Worm (Caenorhabditis elegans) whole organism, mixed stage, embryonic: Measurements from ENCODE around the gene fbxa-151.

Experiments used
- M03D4.4 ChIP-seq: sonication (generic microtip); optimal IDR thresholded peaks from 2 replicates; lab custom pipeline; 2017; ENCODE audit warnings: mild to moderate bottlenecking, missing genetic modification characterization, missing compliant biosample characterization
- blmp-1 ChIP-seq: fragments of 150-350 bp; optimal IDR thresholded peaks from 2 replicates; lab custom pipeline; 2014; ENCODE audit warnings: missing biosample characterization, missing genetic modification characterization
- elt-1 ChIP-seq: sonication (generic microtip); optimal IDR thresholded peaks from 2 replicates; lab custom pipeline; 2017; ENCODE audit warnings: missing genetic modification characterization, mild to moderate bottlenecking, missing compliant biosample characterization, antibody characterized with exemption, moderate library complexity, borderline replicate concordance; ENCODE audit not compliant: insufficient read depth
- elt-3 ChIP-seq: fragments of 150-350 bp; optimal IDR thresholded peaks from 2 replicates; lab custom pipeline; 2014; ENCODE audit warnings: missing biosample characterization, missing genetic modification characterization
- mep-1 ChIP-seq: fragments of 150-350 bp; optimal IDR thresholded peaks from 2 replicates; lab custom pipeline; 2017; ENCODE audit warnings: missing biosample characterization, missing genetic modification reagents, missing genetic modification characterization, inconsistent platforms
- nhr-237 ChIP-seq: fragments of 150-350 bp; optimal IDR thresholded peaks from 2 replicates; lab custom pipeline; 2014; ENCODE audit warnings: missing biosample characterization, missing genetic modification characterization
- nhr-28 ChIP-seq: fragments of 150-350 bp; optimal IDR thresholded peaks from 2 replicates; lab custom pipeline; 2014; ENCODE audit warnings: missing biosample characterization, missing genetic modification characterization
- nhr-76 ChIP-seq: sonication (generic microtip); optimal IDR thresholded peaks from 2 replicates; lab custom pipeline; 2017; ENCODE audit warnings: missing biosample characterization, missing genetic modification characterization
- sem-2 ChIP-seq: fragments of 200-800 bp; sonication (Bioruptor generic); optimal IDR thresholded peaks from 2 replicates; lab custom pipeline; 2018; ENCODE audit warnings: mild to moderate bottlenecking, missing genetic modification characterization, missing compliant biosample characterization
- unc-39 ChIP-seq: fragments of 150-350 bp; optimal IDR thresholded peaks from 2 replicates; lab custom pipeline; 2014; ENCODE audit warnings: missing biosample characterization, missing genetic modification characterization
- ztf-11 ChIP-seq: fragments of 150-350 bp; optimal IDR thresholded peaks from 2 replicates; lab custom pipeline; 2014; ENCODE audit warnings: missing biosample characterization, missing genetic modification characterization

- no peak for TF ChIP-seq M03D4.4 (tag; lab: Kevin White, UChicago)
- no peak for TF ChIP-seq nhr-28 (tag; lab: Kevin White, UChicago)
- TF ChIP-seq unc-39 (tag; lab: Kevin White, UChicago) = no peak
- no peak for TF ChIP-seq nhr-76 (tag; lab: Kevin White, UChicago)
- TF ChIP-seq nhr-237 = no peak
- TF ChIP-seq ztf-11 (tag; lab: Kevin White, UChicago) = no peak
- no peak for TF ChIP-seq mep-1
- no peak for TF ChIP-seq sem-2 (GFP tag; lab: Kevin White, UChicago)
- no peak for TF ChIP-seq elt-3
- TF ChIP-seq elt-1 (tag; lab: Kevin White, UChicago) = no peak
- no peak for TF ChIP-seq blmp-1 (tag; lab: Kevin White, UChicago)
Measured at ce11 chrIII:1284584-1285046, 17.9 kb upstream of the fbxa-151 start, which contains the start of gene fbxa-37.
